Fruit fly (Drosophila melanogaster) whole organism, embryonic: Measurements from ENCODE around the gene Cralbp.
A peak's percentile ranks its signal among the peaks of the same experiment; 100 is the strongest.

ENCODE experiments used
- Awh ChIP-seq: fragments of 200-800 bp; sonication (Bioruptor generic); IDR thresholded peaks from 2 replicates; pipeline ENCODE4, ENCODE4 v1.3.6; 2022; ENCODE audit warnings: missing biosample characterization, missing genetic modification characterization
- B-H1 ChIP-seq: fragments of 200-800 bp; sonication (Bioruptor generic); IDR thresholded peaks from 3 replicates; pipeline ENCODE4 v1.3.6; 2022; ENCODE audit warnings: missing biosample characterization, missing genetic modification characterization
- B-H2 ChIP-seq: fragments of 200-800 bp; sonication (Bioruptor generic); optimal IDR thresholded peaks from 2 replicates; lab custom pipeline; 2018; ENCODE audit warnings: missing biosample characterization, mild to moderate bottlenecking, missing genetic modification characterization
- Bdp1 ChIP-seq: fragments of 200-800 bp; sonication (Bioruptor generic); optimal IDR thresholded peaks from 3 replicates; lab custom pipeline; 2016; ENCODE audit warnings: missing biosample characterization, missing genetic modification characterization
- CG11093 ChIP-seq: fragments of 200-800 bp; sonication (Bioruptor generic); IDR thresholded peaks from 3 replicates; pipeline ENCODE4 v1.3.6; 2022; ENCODE audit warnings: missing biosample characterization, missing genetic modification characterization
- CG11560 ChIP-seq: fragments of 200-800 bp; sonication (Bioruptor generic); IDR thresholded peaks from 3 replicates; pipeline ENCODE4 v1.3.6; 2022; ENCODE audit warnings: missing biosample characterization, missing genetic modification characterization
- CG11695 ChIP-seq: fragments of 200-800 bp; sonication (Bioruptor generic); IDR thresholded peaks from 3 replicates; pipeline ENCODE4 v1.3.6; 2022; ENCODE audit warnings: missing biosample characterization, missing genetic modification characterization
- CG12769 ChIP-seq: fragments of 200-800 bp; sonication (Bioruptor generic); optimal IDR thresholded peaks from 2 replicates; lab custom pipeline; 2019; ENCODE audit warnings: missing biosample characterization, mild to moderate bottlenecking, missing genetic modification characterization, moderate library complexity
- CG15073 ChIP-seq: fragments of 200-800 bp; sonication (Bioruptor generic); optimal IDR thresholded peaks from 2 replicates; lab custom pipeline; 2016; ENCODE audit warnings: missing biosample characterization, missing genetic modification characterization
- CG15479 ChIP-seq: fragments of 200-800 bp; sonication (Bioruptor generic); optimal IDR thresholded peaks from 3 replicates; lab custom pipeline; 2019; ENCODE audit warnings: missing biosample characterization, mild to moderate bottlenecking, missing genetic modification characterization, moderate library complexity
- CG18476 ChIP-seq: fragments of 200-800 bp; sonication (Bioruptor generic); optimal IDR thresholded peaks from 2 replicates; lab custom pipeline; 2016; ENCODE audit warnings: missing biosample characterization, mild to moderate bottlenecking, missing genetic modification characterization
- CG3163 ChIP-seq: fragments of 200-800 bp; sonication (Bioruptor generic); optimal IDR thresholded peaks from 3 replicates; lab custom pipeline; 2016; ENCODE audit warnings: missing biosample characterization, missing genetic modification characterization
- CG4707 ChIP-seq: fragments of 200-800 bp; sonication (Bioruptor generic); optimal IDR thresholded peaks from 2 replicates; lab custom pipeline; 2018; ENCODE audit warnings: missing biosample characterization, mild to moderate bottlenecking, missing genetic modification characterization, moderate library complexity
- CG4820 ChIP-seq: fragments of 200-800 bp; sonication (Bioruptor generic); optimal IDR thresholded peaks from 3 replicates; lab custom pipeline; 2016; ENCODE audit warnings: missing biosample characterization, missing genetic modification characterization
- CG5953 ChIP-seq: fragments of 200-800 bp; sonication (Bioruptor generic); IDR thresholded peaks from 2 replicates; pipeline ENCODE4 v1.3.6; 2022; ENCODE audit warnings: missing biosample characterization, missing genetic modification characterization
- CG6654 ChIP-seq: fragments of 200-800 bp; sonication (Bioruptor generic); optimal IDR thresholded peaks from 2 replicates; lab custom pipeline; 2017; ENCODE audit warnings: missing biosample characterization, mild to moderate bottlenecking, missing genetic modification characterization
- CG8944 ChIP-seq: fragments of 200-800 bp; sonication (Bioruptor generic); optimal IDR thresholded peaks from 3 replicates; lab custom pipeline; 2016; ENCODE audit warnings: missing biosample characterization, missing genetic modification characterization
- CG9797 ChIP-seq: fragments of 200-800 bp; sonication (Bioruptor generic); optimal IDR thresholded peaks from 3 replicates; lab custom pipeline; 2018; ENCODE audit warnings: missing biosample characterization, mild to moderate bottlenecking, missing genetic modification characterization
- CG9817 ChIP-seq: fragments of 200-800 bp; sonication (Bioruptor generic); optimal IDR thresholded peaks from 2 replicates; lab custom pipeline; 2018; ENCODE audit warnings: missing biosample characterization, mild to moderate bottlenecking, missing genetic modification characterization, moderate library complexity
- CoRest ChIP-seq: fragments of 200-800 bp; sonication (Bioruptor generic); optimal IDR thresholded peaks from 3 replicates; lab custom pipeline; 2018; ENCODE audit warnings: missing biosample characterization, mild to moderate bottlenecking, missing genetic modification characterization, moderate library complexity
- D19B ChIP-seq: fragments of 200-800 bp; sonication (Bioruptor generic); optimal IDR thresholded peaks from 2 replicates; lab custom pipeline; 2017; ENCODE audit warnings: missing biosample characterization, mild to moderate bottlenecking, missing genetic modification characterization
- Dbx ChIP-seq: fragments of 200-800 bp; sonication (Bioruptor generic); IDR thresholded peaks from 3 replicates; pipeline ENCODE4 v1.3.6; 2022; ENCODE audit warnings: missing biosample characterization, missing genetic modification characterization
- Dek ChIP-seq: fragments of 200-800 bp; sonication (Bioruptor generic); optimal IDR thresholded peaks from 3 replicates; lab custom pipeline; 2019; ENCODE audit warnings: missing biosample characterization, mild to moderate bottlenecking, missing genetic modification characterization, moderate library complexity
- Doc2 ChIP-seq: fragments of 200-800 bp; sonication (Bioruptor generic); IDR thresholded peaks from 2 replicates; pipeline ENCODE4 v1.3.6; 2022; ENCODE audit warnings: missing biosample characterization, missing genetic modification characterization
- Elba2 ChIP-seq: fragments of 200-800 bp; sonication (Bioruptor generic); optimal IDR thresholded peaks from 3 replicates; lab custom pipeline; 2016; ENCODE audit warnings: missing biosample characterization, missing genetic modification characterization
- Fer3 ChIP-seq: fragments of 200-800 bp; sonication (Bioruptor generic); optimal IDR thresholded peaks from 2 replicates; lab custom pipeline; 2018; ENCODE audit warnings: missing biosample characterization, mild to moderate bottlenecking, missing genetic modification characterization, moderate library complexity
- Gsc ChIP-seq: fragments of 200-800 bp; sonication (Bioruptor generic); IDR thresholded peaks from 2 replicates; pipeline ENCODE4 v1.3.6; 2022; ENCODE audit warnings: missing biosample characterization, missing genetic modification characterization
- HLH4C ChIP-seq: fragments of 200-800 bp; sonication (Bioruptor generic); IDR thresholded peaks from 3 replicates; pipeline ENCODE4 v1.3.6; 2022; ENCODE audit warnings: missing biosample characterization, missing genetic modification characterization; ENCODE audit not compliant: partially characterized antibody
- Hey ChIP-seq: fragments of 200-800 bp; sonication (Bioruptor generic); optimal IDR thresholded peaks from 3 replicates; lab custom pipeline; 2018; ENCODE audit warnings: missing biosample characterization, mild to moderate bottlenecking, missing genetic modification characterization
- Hr51 ChIP-seq, 2 experiments: fragments of 200-800 bp; sonication (Bioruptor generic); optimal IDR thresholded peaks; 2 replicates in 1 of 2; 3 replicates in 1 of 2; lab custom pipeline; 2016 to 2018; ENCODE audit warnings: missing biosample characterization in 2 of 2, missing genetic modification characterization in 2 of 2, mild to moderate bottlenecking in 1 of 2, moderate library complexity in 1 of 2
- Max ChIP-seq: fragments of 200-800 bp; sonication (Bioruptor generic); optimal IDR thresholded peaks from 2 replicates; lab custom pipeline; 2016; ENCODE audit warnings: missing biosample characterization, mild to moderate bottlenecking, missing genetic modification characterization
- Mes4 ChIP-seq: fragments of 200-800 bp; sonication (Bioruptor generic); optimal IDR thresholded peaks from 2 replicates; lab custom pipeline; 2016; ENCODE audit warnings: missing biosample characterization, missing genetic modification characterization
- Myb ChIP-seq: fragments of 200-800 bp; sonication (Bioruptor generic); optimal IDR thresholded peaks from 2 replicates; lab custom pipeline; 2016; ENCODE audit warnings: missing biosample characterization, missing genetic modification characterization
- NfI ChIP-seq: fragments of 200-800 bp; sonication (Bioruptor generic); optimal IDR thresholded peaks from 3 replicates; lab custom pipeline; 2018; ENCODE audit warnings: missing biosample characterization, mild to moderate bottlenecking, missing genetic modification characterization, moderate library complexity
- Pdp1 ChIP-seq, 2 experiments: fragments of 200-800 bp; sonication (Bioruptor generic); optimal IDR thresholded peaks; 3 replicates each; lab custom pipeline; 2016; ENCODE audit warnings: missing biosample characterization in 2 of 2, missing genetic modification characterization in 2 of 2, mild to moderate bottlenecking in 1 of 2, moderate library complexity in 1 of 2
- Rx ChIP-seq: fragments of 200-800 bp; sonication (Bioruptor generic); IDR thresholded peaks from 2 replicates; pipeline ENCODE4 v1.3.6; 2022; ENCODE audit warnings: missing biosample characterization, missing genetic modification characterization
- Sry-β ChIP-seq: fragments of 200-800 bp; sonication (Bioruptor generic); optimal IDR thresholded peaks from 2 replicates; lab custom pipeline; 2018; ENCODE audit warnings: missing biosample characterization, mild to moderate bottlenecking, missing genetic modification characterization, moderate library complexity
- cato ChIP-seq: fragments of 200-800 bp; sonication (Bioruptor generic); optimal IDR thresholded peaks from 2 replicates; lab custom pipeline; 2016; ENCODE audit warnings: missing biosample characterization, missing genetic modification characterization, borderline replicate concordance
- cg ChIP-seq: fragments of 200-800 bp; sonication (Bioruptor generic); optimal IDR thresholded peaks from 3 replicates; lab custom pipeline; 2019; ENCODE audit warnings: missing biosample characterization, mild to moderate bottlenecking, missing genetic modification characterization, moderate library complexity
- chinmo ChIP-seq: fragments of 200-800 bp; sonication (Bioruptor generic); IDR thresholded peaks from 4 replicates; pipeline ENCODE4 v1.3.6; 2022; ENCODE audit warnings: missing biosample characterization, missing genetic modification characterization; ENCODE audit not compliant: partially characterized antibody
- croc ChIP-seq: fragments of 200-800 bp; sonication (Bioruptor generic); conservative IDR thresholded peaks from 3 replicates; pipeline ENCODE4 v1.3.6; 2022; ENCODE audit warnings: missing biosample characterization, missing genetic modification characterization
- hth ChIP-seq: fragments of >200 bp; optimal IDR thresholded peaks from 2 replicates; lab custom pipeline; 2017; ENCODE audit warnings: inconsistent platforms
- ind ChIP-seq: fragments of 200-800 bp; sonication (Bioruptor generic); optimal IDR thresholded peaks from 3 replicates; lab custom pipeline; 2016; ENCODE audit warnings: missing biosample characterization, missing genetic modification characterization
- lola ChIP-seq, 3 experiments: fragments of >200 bp in 2 of 3; fragments of 200-800 bp in 1 of 3; sonication (Bioruptor generic) in 1 of 3; optimal IDR thresholded peaks; 2 replicates each; lab custom pipeline; 2017 to 2019; ENCODE audit warnings: missing biosample characterization in 3 of 3, missing genetic modification characterization in 3 of 3, mild to moderate bottlenecking in 1 of 3, moderate library complexity in 1 of 3
- luna ChIP-seq: fragments of 200-800 bp; sonication (Bioruptor generic); optimal IDR thresholded peaks from 2 replicates; lab custom pipeline; 2016; ENCODE audit warnings: missing biosample characterization, missing genetic modification characterization
- otp ChIP-seq: fragments of 200-800 bp; sonication (Bioruptor generic); IDR thresholded peaks from 3 replicates; pipeline ENCODE4, ENCODE4 v1.3.6; 2022; ENCODE audit warnings: missing biosample characterization, missing genetic modification characterization
- toy ChIP-seq: fragments of 200-800 bp; sonication (Bioruptor generic); IDR thresholded peaks from 2 replicates; pipeline ENCODE4 v1.3.6; 2022; ENCODE audit warnings: missing biosample characterization, missing genetic modification characterization
- ttk ChIP-seq: fragments of 200-800 bp; sonication (Bioruptor generic); IDR thresholded peaks from 2 replicates; pipeline ENCODE4 v2.1.2; 2022; ENCODE audit warnings: missing biosample characterization, missing genetic modification characterization
- zf30C ChIP-seq: fragments of 200-800 bp; sonication (Bioruptor generic); optimal IDR thresholded peaks from 3 replicates; lab custom pipeline; 2018; ENCODE audit warnings: missing biosample characterization, mild to moderate bottlenecking, missing genetic modification characterization

Gene Cralbp

dm6 chr3L:5768532-5769497 is 17.7 kb downstream of the Cralbp start, which contains the start of the genes Ppat-Dpck and scny (continued):
- no peak for TF ChIP-seq Doc2 (GFP tag; lab: Robert Waterston, UW)
- no peak for TF ChIP-seq Hr51 (GFP tag; optimal IDR thresholded peaks at IDR 0.05; lab: Kevin White, UChicago)
- TF ChIP-seq CG4820, result no peak
- no peak for TF ChIP-seq Hey (tag; lab: Kevin White, UChicago)
- no peak for TF ChIP-seq luna (GFP tag; lab: Kevin White, UChicago)
- no peak for TF ChIP-seq Gsc (GFP tag; lab: Robert Waterston, UW)
- no peak for TF ChIP-seq otp (GFP tag; lab: Robert Waterston, UW)
- peak; percentile 83 for TF ChIP-seq CG9797 (GFP tag; lab: Kevin White, UChicago)
- no peak for TF ChIP-seq CG11560 (tag; lab: Robert Waterston, UW)
- no peak for TF ChIP-seq D19B (GFP tag; lab: Kevin White, UChicago)
- no peak for TF ChIP-seq Bdp1
- TF ChIP-seq CoRest (tag; lab: Kevin White, UChicago), result no peak
- no peak for TF ChIP-seq ind (GFP tag; lab: Kevin White, UChicago)
- no peak for TF ChIP-seq CG3163 (GFP tag; lab: Kevin White, UChicago)
- no peak for TF ChIP-seq CG9817 (tag; lab: Kevin White, UChicago)
- no peak for TF ChIP-seq Rx (GFP tag; lab: Robert Waterston, UW)
- no peak for TF ChIP-seq Awh (GFP tag; lab: Robert Waterston, UW)
- TF ChIP-seq Myb (GFP tag; lab: Kevin White, UChicago), result peak; percentile 71
- peak; percentile 88 for TF ChIP-seq HLH4C (GFP tag; lab: Robert Waterston, UW)
- TF ChIP-seq NfI, result no peak
- TF ChIP-seq CG6654 (GFP tag; lab: Kevin White, UChicago), result no peak
- TF ChIP-seq cg (GFP tag; lab: Kevin White, UChicago), result peak; percentile 90
- no peak for TF ChIP-seq B-H1 (GFP tag; lab: Robert Waterston, UW)
- no peak for TF ChIP-seq CG12769
- TF ChIP-seq croc (GFP tag; lab: Robert Waterston, UW), result no peak
- TF ChIP-seq B-H2 (GFP tag; lab: Kevin White, UChicago), result peak; percentile 50
- no peak for TF ChIP-seq Dek (tag; lab: Kevin White, UChicago)
- no peak for TF ChIP-seq toy (GFP tag; lab: Robert Waterston, UW)
- TF ChIP-seq CG11093, result no peak
- TF ChIP-seq CG15479, result peak; percentile 84
- peak; percentile 57 for TF ChIP-seq Max (GFP tag; lab: Kevin White, UChicago)
- no peak for TF ChIP-seq CG5953 (GFP tag; lab: Robert Waterston, UW)
- no peak for TF ChIP-seq ttk
- TF ChIP-seq CG11695, result no peak
- TF ChIP-seq cato (GFP tag; lab: Kevin White, UChicago), result no peak
- peak in 1 of 3 experiments; percentile 23 for TF ChIP-seq lola (GFP tag; optimal IDR thresholded peaks at IDR 0.05; lab: Kevin White, UChicago)
- TF ChIP-seq Pdp1 (GFP tag; optimal IDR thresholded peaks at IDR 0.05; lab: Kevin White, UChicago), result peak in 1 of 2 experiments; percentile 67
- TF ChIP-seq Elba2 (GFP tag; lab: Kevin White, UChicago), result no peak
- TF ChIP-seq Mes4, result no peak
- no peak for TF ChIP-seq CG18476 (GFP tag; lab: Kevin White, UChicago)
- TF ChIP-seq zf30C (GFP tag; lab: Kevin White, UChicago), result no peak
- 0 out of 3 replicates have a peak, but pooled peaks have one; percentile 39 for TF ChIP-seq Dbx (GFP tag; lab: Robert Waterston, UW)
- TF ChIP-seq Fer3 (tag; lab: Kevin White, UChicago), result no peak
- TF ChIP-seq CG8944, result no peak
- TF ChIP-seq hth (lab: Kevin White, UChicago), result no peak
- TF ChIP-seq chinmo (GFP tag; lab: Robert Waterston, UW), result peak; percentile 77; the same call in 2 of the 4 replicates
- TF ChIP-seq Sry-β (GFP tag; lab: Kevin White, UChicago), result peak; percentile 0
- TF ChIP-seq CG4707 (GFP tag; lab: Kevin White, UChicago), result no peak
- no peak for TF ChIP-seq CG15073 (GFP tag; lab: Kevin White, UChicago)
